Fruit fly (Drosophila melanogaster) whole organism, embryonic: ENCODE measurements around the gene CG5521.

ENCODE experiments used
- Bgb ChIP-seq: fragments of 200-800 bp; sonication (Bioruptor generic); IDR thresholded peaks from 2 replicates; pipeline ENCODE4 v1.3.6; 2022; ENCODE audit warnings: missing biosample characterization, missing genetic modification characterization; ENCODE audit not compliant: partially characterized antibody
- CG12155 ChIP-seq: fragments of 200-800 bp; sonication (Bioruptor generic); optimal IDR thresholded peaks from 3 replicates; lab custom pipeline; 2016; ENCODE audit warnings: missing biosample characterization, missing genetic modification characterization
- CG15011 ChIP-seq: fragments of 200-800 bp; sonication (Bioruptor generic); optimal IDR thresholded peaks from 3 replicates; lab custom pipeline; 2018; ENCODE audit warnings: missing biosample characterization, mild to moderate bottlenecking, missing genetic modification characterization
- CG17186 ChIP-seq: fragments of 200-800 bp; sonication (Bioruptor generic); optimal IDR thresholded peaks from 3 replicates; lab custom pipeline; 2017; ENCODE audit warnings: missing biosample characterization, missing genetic modification reagents, missing genetic modification characterization
- CG2678 ChIP-seq: fragments of 200-800 bp; sonication (Bioruptor generic); optimal IDR thresholded peaks from 3 replicates; lab custom pipeline; 2019; ENCODE audit warnings: missing biosample characterization, mild to moderate bottlenecking, missing genetic modification characterization, moderate library complexity
- CG32767 ChIP-seq: fragments of 200-800 bp; sonication (Bioruptor generic); IDR thresholded peaks from 2 replicates; pipeline ENCODE4 v1.3.6; 2022; ENCODE audit warnings: missing biosample characterization, missing genetic modification characterization
- CG3407 ChIP-seq: fragments of 200-800 bp; sonication (Bioruptor generic); optimal IDR thresholded peaks from 2 replicates; lab custom pipeline; 2018; ENCODE audit warnings: missing biosample characterization, mild to moderate bottlenecking, missing genetic modification characterization
- CG4328 ChIP-seq: fragments of 200-800 bp; sonication (Bioruptor generic); optimal IDR thresholded peaks from 3 replicates; lab custom pipeline; 2017; ENCODE audit warnings: missing biosample characterization, missing genetic modification reagents, missing genetic modification characterization
- CG7786 ChIP-seq: fragments of 200-800 bp; sonication (Bioruptor generic); optimal IDR thresholded peaks from 2 replicates; lab custom pipeline; 2016; ENCODE audit warnings: missing biosample characterization, missing genetic modification characterization
- CG7987 ChIP-seq: fragments of 200-800 bp; sonication (Bioruptor generic); optimal IDR thresholded peaks from 2 replicates; lab custom pipeline; 2018; ENCODE audit warnings: missing biosample characterization, mild to moderate bottlenecking, missing genetic modification characterization, moderate library complexity
- CG8290 ChIP-seq, 3 experiments: fragments of 200-800 bp; sonication (Bioruptor generic); optimal IDR thresholded peaks; 2 replicates each; lab custom pipeline; 2016 to 2019; ENCODE audit warnings: missing biosample characterization in 3 of 3, missing genetic modification characterization in 3 of 3, mild to moderate bottlenecking in 2 of 3, moderate library complexity in 1 of 3
- CG9215 ChIP-seq: fragments of 200-800 bp; sonication (Bioruptor generic); IDR thresholded peaks from 2 replicates; pipeline ENCODE4 v1.3.6; 2022; ENCODE audit warnings: missing biosample characterization, missing genetic modification characterization
- CG9609 ChIP-seq: fragments of 200-800 bp; sonication (Bioruptor generic); optimal IDR thresholded peaks from 3 replicates; lab custom pipeline; 2016; ENCODE audit warnings: missing biosample characterization, missing genetic modification characterization
- Deaf1 ChIP-seq: fragments of 200-800 bp; optimal IDR thresholded peaks from 3 replicates; lab custom pipeline; 2019; ENCODE audit warnings: missing biosample characterization, mild to moderate bottlenecking, missing genetic modification characterization, moderate library complexity
- Fer2 ChIP-seq: fragments of 200-800 bp; sonication (Bioruptor generic); optimal IDR thresholded peaks from 2 replicates; lab custom pipeline; 2018; ENCODE audit warnings: missing biosample characterization, mild to moderate bottlenecking, missing genetic modification characterization, moderate library complexity
- Hand ChIP-seq: fragments of 200-800 bp; sonication (Bioruptor generic); optimal IDR thresholded peaks from 2 replicates; lab custom pipeline; 2017; ENCODE audit warnings: mild to moderate bottlenecking, missing biosample characterization, missing genetic modification reagents, missing genetic modification characterization
- HmgD ChIP-seq: fragments of 200-800 bp; sonication (Bioruptor generic); optimal IDR thresholded peaks from 3 replicates; lab custom pipeline; 2016; ENCODE audit warnings: missing biosample characterization, missing genetic modification characterization
- Med ChIP-seq: fragments of 200-800 bp; sonication (Bioruptor generic); peaks from one replicate; lab custom pipeline; 2016; ENCODE audit warnings: missing biosample characterization, missing genetic modification characterization, mild to moderate bottlenecking, inconsistent platforms, moderate library complexity
- Mrtf ChIP-seq: fragments of 200-800 bp; sonication (Bioruptor generic); IDR thresholded peaks from 3 replicates; pipeline ENCODE4 v1.3.6; 2022; ENCODE audit warnings: missing biosample characterization, missing genetic modification characterization
- NC2α ChIP-seq: fragments of 200-800 bp; sonication (Bioruptor generic); optimal IDR thresholded peaks from 2 replicates; lab custom pipeline; 2016; ENCODE audit warnings: missing biosample characterization, missing genetic modification characterization
- NfI ChIP-seq: fragments of 200-800 bp; sonication (Bioruptor generic); optimal IDR thresholded peaks from 3 replicates; lab custom pipeline; 2018; ENCODE audit warnings: missing biosample characterization, mild to moderate bottlenecking, missing genetic modification characterization, moderate library complexity
- Opbp ChIP-seq: fragments of 200-800 bp; sonication (Bioruptor generic); IDR thresholded peaks from 3 replicates; pipeline ENCODE4 v1.3.6; 2022; ENCODE audit warnings: missing biosample characterization, missing genetic modification characterization; ENCODE audit not compliant: partially characterized antibody
- Pdp1 ChIP-seq, 2 experiments: fragments of 200-800 bp; sonication (Bioruptor generic); optimal IDR thresholded peaks; 3 replicates each; lab custom pipeline; 2016; ENCODE audit warnings: missing biosample characterization in 2 of 2, missing genetic modification characterization in 2 of 2, mild to moderate bottlenecking in 1 of 2, moderate library complexity in 1 of 2
- Rfx ChIP-seq: fragments of 200-800 bp; sonication (Bioruptor generic); IDR thresholded peaks from 2 replicates; pipeline ENCODE4 v1.3.6; 2022; ENCODE audit warnings: missing biosample characterization, missing genetic modification characterization
- Sin3A ChIP-seq: fragments of >200 bp; optimal IDR thresholded peaks from 2 replicates; lab custom pipeline; 2018
- Sox102F ChIP-seq: fragments of 200-800 bp; sonication (Bioruptor generic); optimal IDR thresholded peaks from 2 replicates; lab custom pipeline; 2018; ENCODE audit warnings: missing biosample characterization, mild to moderate bottlenecking, missing genetic modification characterization, moderate library complexity
- ash1 ChIP-seq: fragments of 200-800 bp; sonication (Bioruptor generic); optimal IDR thresholded peaks from 2 replicates; lab custom pipeline; 2018; ENCODE audit warnings: missing biosample characterization, mild to moderate bottlenecking, missing genetic modification characterization
- bab2 ChIP-seq: fragments of 200-800 bp; sonication (Bioruptor generic); optimal IDR thresholded peaks from 2 replicates; lab custom pipeline; 2016; ENCODE audit warnings: missing biosample characterization, missing genetic modification characterization
- chinmo ChIP-seq: fragments of 200-800 bp; sonication (Bioruptor generic); IDR thresholded peaks from 4 replicates; pipeline ENCODE4 v1.3.6; 2022; ENCODE audit warnings: missing biosample characterization, missing genetic modification characterization; ENCODE audit not compliant: partially characterized antibody
- cwo ChIP-seq: fragments of 200-800 bp; sonication (Bioruptor generic); optimal IDR thresholded peaks from 3 replicates; lab custom pipeline; 2017; ENCODE audit warnings: missing biosample characterization, missing genetic modification characterization, mild to moderate bottlenecking, moderate library complexity, missing genetic modification reagents
- da ChIP-seq: fragments of 200-800 bp; sonication (Bioruptor generic); optimal IDR thresholded peaks from 2 replicates; lab custom pipeline; 2016; ENCODE audit warnings: missing biosample characterization, missing genetic modification characterization
- dpn ChIP-seq, 2 experiments: fragments of 200-800 bp; sonication (Bioruptor generic); optimal IDR thresholded peaks; 3 replicates each; lab custom pipeline; 2016; ENCODE audit warnings: missing biosample characterization in 2 of 2, missing genetic modification characterization in 2 of 2
- dysf ChIP-seq: fragments of 200-800 bp; sonication (Bioruptor generic); IDR thresholded peaks from 3 replicates; pipeline ENCODE4 v1.3.6; 2022; ENCODE audit warnings: missing biosample characterization, missing genetic modification characterization
- en ChIP-seq: fragments of 200-800 bp; sonication (Bioruptor generic); optimal IDR thresholded peaks from 2 replicates; lab custom pipeline; 2016; ENCODE audit warnings: missing biosample characterization, missing genetic modification characterization
- fu2 ChIP-seq: fragments of 200-800 bp; sonication (Bioruptor generic); optimal IDR thresholded peaks from 2 replicates; lab custom pipeline; 2016; ENCODE audit warnings: missing biosample characterization, missing genetic modification characterization
- grn ChIP-seq: fragments of 200-800 bp; sonication (Bioruptor generic); optimal IDR thresholded peaks from 3 replicates; lab custom pipeline; 2017; ENCODE audit warnings: missing biosample characterization, missing genetic modification characterization
- knrl ChIP-seq: fragments of 200-800 bp; sonication (Bioruptor generic); IDR thresholded peaks from 3 replicates; pipeline ENCODE4 v1.3.6; 2022; ENCODE audit warnings: missing biosample characterization, missing genetic modification characterization; ENCODE audit not compliant: partially characterized antibody
- mirr ChIP-seq: fragments of 200-800 bp; sonication (Bioruptor generic); optimal IDR thresholded peaks from 3 replicates; lab custom pipeline; 2018; ENCODE audit warnings: missing biosample characterization, mild to moderate bottlenecking, missing genetic modification characterization
- nerfin-2 ChIP-seq: fragments of 200-800 bp; sonication (Bioruptor generic); IDR thresholded peaks from 2 replicates; pipeline ENCODE4 v1.3.6; 2022; ENCODE audit warnings: missing biosample characterization, missing genetic modification characterization; ENCODE audit not compliant: partially characterized antibody
- otp ChIP-seq: fragments of 200-800 bp; sonication (Bioruptor generic); IDR thresholded peaks from 3 replicates; pipeline ENCODE4, ENCODE4 v1.3.6; 2022; ENCODE audit warnings: missing biosample characterization, missing genetic modification characterization
- pros ChIP-seq: fragments of 200-800 bp; sonication (Bioruptor generic); optimal IDR thresholded peaks from 3 replicates; lab custom pipeline; 2019; ENCODE audit warnings: missing biosample characterization, mild to moderate bottlenecking, missing genetic modification characterization, moderate library complexity
- ranshi ChIP-seq: fragments of 200-800 bp; sonication (Bioruptor generic); IDR thresholded peaks from 2 replicates; pipeline ENCODE4 v1.3.6; 2022; ENCODE audit warnings: missing biosample characterization, missing genetic modification characterization
- sens ChIP-seq: fragments of 200-800 bp; sonication (Bioruptor generic); peaks from one replicate; lab custom pipeline; 2016; ENCODE audit warnings: missing biosample characterization, missing genetic modification characterization
- shn ChIP-seq: fragments of 200-800 bp; sonication (Bioruptor generic); optimal IDR thresholded peaks from 3 replicates; lab custom pipeline; 2016; ENCODE audit warnings: missing biosample characterization, missing genetic modification characterization
- sob ChIP-seq: fragments of 200-800 bp; sonication (Bioruptor generic); IDR thresholded peaks from 2 replicates; pipeline ENCODE4 v1.3.6; 2022; ENCODE audit warnings: missing biosample characterization, missing genetic modification characterization
- tna ChIP-seq: fragments of 200-800 bp; sonication (Bioruptor generic); IDR thresholded peaks from 2 replicates; pipeline ENCODE4 v1.3.6; 2022; ENCODE audit warnings: missing biosample characterization, missing genetic modification characterization; ENCODE audit not compliant: partially characterized antibody
- vfl ChIP-seq: fragments of 200-800 bp; sonication (Bioruptor generic); optimal IDR thresholded peaks from 2 replicates; lab custom pipeline; 2016; ENCODE audit warnings: missing biosample characterization, missing genetic modification characterization
- vvl ChIP-seq: fragments of 200-800 bp; sonication (Bioruptor generic); IDR thresholded peaks from 2 replicates; pipeline ENCODE4 v1.3.6; 2022; ENCODE audit warnings: missing biosample characterization, missing genetic modification characterization

Gene CG5521

DNA sequence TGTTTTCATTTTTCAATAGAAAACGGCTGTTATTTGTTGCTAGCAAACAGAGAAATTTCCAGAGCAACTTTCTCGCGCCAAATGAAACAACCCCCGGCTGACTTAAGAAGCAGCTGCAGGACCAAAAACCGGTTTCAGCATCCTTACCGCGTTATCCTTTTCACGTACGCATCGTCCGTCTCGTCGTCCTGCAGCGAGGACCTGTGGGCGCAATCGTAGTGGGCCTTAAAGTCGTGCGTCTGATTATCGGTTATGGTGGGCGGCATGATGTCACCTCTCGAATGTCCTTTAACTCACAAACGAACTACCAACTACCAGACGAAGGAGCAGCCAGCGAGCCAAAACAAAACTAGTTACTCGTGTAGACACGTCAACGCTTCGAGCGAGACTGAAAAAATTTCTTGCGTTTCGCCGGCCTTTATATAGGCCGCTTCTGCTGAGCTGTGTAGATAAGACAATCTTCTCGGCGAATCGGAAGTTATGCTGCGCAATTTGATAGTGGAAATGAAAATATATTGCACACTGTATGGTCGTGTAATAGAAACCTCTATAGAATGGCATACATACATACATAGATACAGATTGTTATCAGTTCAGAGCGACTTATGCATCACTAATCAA lies 13.8 kb upstream of the CG5521 start:
- TF ChIP-seq Opbp (GFP tag; lab: Robert Waterston, UW), result no peak
- TF ChIP-seq CG8290 (GFP tag; optimal IDR thresholded peaks at IDR 0.05; lab: Kevin White, UChicago), result no peak
- peak in 1 of 2 experiments; percentile 33 for TF ChIP-seq CG8290 (tag; optimal IDR thresholded peaks at IDR 0.05; lab: Kevin White, UChicago)
- peak; percentile 6 for TF ChIP-seq CG7987
- 0 out of 3 replicates have a peak, but pooled peaks have one; percentile 14 for TF ChIP-seq otp
- 0 out of 2 replicates have a peak, but pooled peaks have one; percentile 9 for TF ChIP-seq sob (GFP tag; lab: Robert Waterston, UW)
- TF ChIP-seq da (GFP tag; lab: Kevin White, UChicago), result no peak
- 0 out of 4 replicates have a peak, but pooled peaks have one; percentile 65 for TF ChIP-seq chinmo (GFP tag; lab: Robert Waterston, UW)
- peak; percentile 22; the same call in 1 of the 2 replicates for TF ChIP-seq Bgb (GFP tag; lab: Robert Waterston, UW)
- peak; percentile 41 for TF ChIP-seq sens
- peak; percentile 91 for TF ChIP-seq pros (GFP tag; lab: Kevin White, UChicago)
- TF ChIP-seq Med (GFP tag; lab: Kevin White, UChicago), result no peak
- no peak for TF ChIP-seq CG2678 (tag; lab: Kevin White, UChicago)
- peak in 1 of 2 experiments; percentile 33 for TF ChIP-seq Pdp1 (GFP tag; optimal IDR thresholded peaks at IDR 0.05; lab: Kevin White, UChicago)
- TF ChIP-seq dysf (GFP tag; lab: Robert Waterston, UW), result 0 out of 3 replicates have a peak, but pooled peaks have one; percentile 8
- no peak for TF ChIP-seq vfl (GFP tag; lab: Kevin White, UChicago)
- peak; percentile 3 for TF ChIP-seq Deaf1 (tag; lab: Kevin White, UChicago)
- TF ChIP-seq Rfx (GFP tag; lab: Robert Waterston, UW), result 0 out of 2 replicates have a peak, but pooled peaks have one; percentile 4
- TF ChIP-seq Hand (GFP tag; lab: Kevin White, UChicago), result no peak
- TF ChIP-seq grn (GFP tag; lab: Kevin White, UChicago), result peak; percentile 70
- 0 out of 2 replicates have a peak, but pooled peaks have one; percentile 30 for TF ChIP-seq CG32767 (GFP tag; lab: Robert Waterston, UW)
- TF ChIP-seq knrl (GFP tag; lab: Robert Waterston, UW), result 0 out of 3 replicates have a peak, but pooled peaks have one; percentile 36
- peak; percentile 33 for TF ChIP-seq mirr (GFP tag; lab: Kevin White, UChicago)
- no peak for TF ChIP-seq Sin3A

DNA sequence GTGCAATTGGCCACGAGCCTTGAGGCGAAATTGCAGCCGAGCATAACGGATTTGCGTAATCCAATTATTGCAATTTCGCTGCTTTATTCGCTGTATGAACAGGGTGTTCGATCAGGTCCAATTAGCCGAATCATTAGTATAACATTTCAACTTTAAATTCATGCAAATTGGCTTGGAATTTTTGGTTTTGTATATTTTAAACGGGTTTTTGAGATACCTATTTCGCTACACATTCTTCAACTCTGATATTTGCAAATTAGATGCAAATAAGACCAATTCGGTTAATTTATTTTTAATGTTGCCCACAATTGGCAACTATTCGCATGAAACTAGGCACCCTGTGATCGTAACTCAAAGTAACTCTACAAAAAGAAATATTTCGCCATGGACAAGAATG lies 13.3 kb upstream of the CG5521 start:
- peak; percentile 8 for TF ChIP-seq en (GFP tag; lab: Kevin White, UChicago)
- no peak for TF ChIP-seq nerfin-2 (GFP tag; lab: Robert Waterston, UW)
- no peak for TF ChIP-seq ash1 (GFP tag; lab: Kevin White, UChicago)
- peak; percentile 43 for TF ChIP-seq fu2 (GFP tag; lab: Kevin White, UChicago)
- peak; percentile 52 for TF ChIP-seq shn
- peak in 1 of 2 experiments; percentile 49 for TF ChIP-seq dpn (GFP tag; optimal IDR thresholded peaks at IDR 0.05; lab: Kevin White, UChicago)
- TF ChIP-seq NfI (GFP tag; lab: Kevin White, UChicago), result peak; percentile 19
- no peak for TF ChIP-seq CG3407 (GFP tag; lab: Kevin White, UChicago)
- TF ChIP-seq vvl (GFP tag; lab: Robert Waterston, UW), result no peak
- no peak for TF ChIP-seq bab2 (GFP tag; lab: Kevin White, UChicago)
- TF ChIP-seq CG7786 (GFP tag; lab: Kevin White, UChicago), result peak; percentile 30
- TF ChIP-seq tna (GFP tag; lab: Robert Waterston, UW), result no peak
- TF ChIP-seq cwo (GFP tag; lab: Kevin White, UChicago), result no peak
- peak; percentile 63 for TF ChIP-seq Sox102F (GFP tag; lab: Kevin White, UChicago)
- no peak for TF ChIP-seq HmgD
- no peak for TF ChIP-seq CG17186 (GFP tag; lab: Kevin White, UChicago)
- TF ChIP-seq CG8290 (GFP tag; optimal IDR thresholded peaks at IDR 0.05; lab: Kevin White, UChicago), result no peak
- peak in 1 of 2 experiments; percentile 13 for TF ChIP-seq CG8290 (tag; optimal IDR thresholded peaks at IDR 0.05; lab: Kevin White, UChicago)
- TF ChIP-seq CG9609 (GFP tag; lab: Kevin White, UChicago), result peak; percentile 15
- no peak for TF ChIP-seq CG4328
- no peak for TF ChIP-seq CG15011
- no peak for TF ChIP-seq CG12155 (GFP tag; lab: Kevin White, UChicago)
- TF ChIP-seq Mrtf, result no peak
- TF ChIP-seq CG9215, result no peak
- TF ChIP-seq ranshi, result 0 out of 2 replicates have a peak, but pooled peaks have one; percentile 9
- TF ChIP-seq Fer2 (tag; lab: Kevin White, UChicago), result no peak
- no peak for TF ChIP-seq NC2α (GFP tag; lab: Kevin White, UChicago)
